Fruit fly (Drosophila melanogaster): Measurements from ENCODE around the gene Tbc1d8-9.

Tbc1d8-9 gene

dm6 chr3L:21317416-21318259, 25.9 kb downstream of the Tbc1d8-9 start, which contains the start of gene Pc (continued):
- TF ChIP-seq CG12769 (tag; optimal IDR thresholded peaks at IDR 0.05) (peak; percentile 35), CG34422 (GFP tag; IDR thresholded peaks at IDR 0.05) (peak; percentile 51; the same call in 1 of the 3 replicates), CG17359 (tag; optimal IDR thresholded peaks at IDR 0.05) (no peak), CG7556 (GFP tag; optimal IDR thresholded peaks at IDR 0.05) (no peak), CG14710 (tag; optimal IDR thresholded peaks at IDR 0.05) (peak; percentile 74), so (GFP tag; IDR thresholded peaks at IDR 0.05) (no peak), kni (GFP tag; optimal IDR thresholded peaks at IDR 0.05) (no peak), fd3F (GFP tag; optimal IDR thresholded peaks at IDR 0.05) (no peak), CG9876 (GFP tag; optimal IDR thresholded peaks at IDR 0.05) (no peak), Ssrp (tag; optimal IDR thresholded peaks at IDR 0.05) (peak; percentile 13), Usf (GFP tag; optimal IDR thresholded peaks at IDR 0.05) (no peak), MBD-R2 (GFP tag; IDR thresholded peaks at IDR 0.05) (peak; percentile 80), HmgZ (tag; optimal IDR thresholded peaks at IDR 0.05) (peak; percentile 68), Ada2b (GFP tag; IDR thresholded peaks at IDR 0.05) (no peak), CG11723 (GFP tag; optimal IDR thresholded peaks at IDR 0.05) (no peak), gsb-n (tag; optimal IDR thresholded peaks at IDR 0.05) (peak; percentile 23), bowl (GFP tag; IDR thresholded peaks at IDR 0.05) (no peak), chn (GFP tag; optimal IDR thresholded peaks at IDR 0.05) (no peak), zen2 (GFP tag; IDR thresholded peaks at IDR 0.05; ENCODE audit: partially characterized antibody) (peak; percentile 56; the same call in 2 of the 3 replicates), CG7271 (tag; optimal IDR thresholded peaks at IDR 0.05) (no peak), CG8281 (tag; optimal IDR thresholded peaks at IDR 0.05) (no peak), ind (GFP tag; optimal IDR thresholded peaks at IDR 0.05) (no peak), Gug (GFP tag; IDR thresholded peaks at IDR 0.05) (no peak), Hmx (GFP tag; optimal IDR thresholded peaks at IDR 0.05) (no peak), salm (tag; optimal IDR thresholded peaks at IDR 0.05) (no peak), Meics (GFP tag; optimal IDR thresholded peaks at IDR 0.05) (no peak), CG34224 (GFP tag; IDR thresholded peaks at IDR 0.05; ENCODE audit: partially characterized antibody) (peak; percentile 79), CG17912 (GFP tag; optimal IDR thresholded peaks at IDR 0.05) (no peak), kah (GFP tag; optimal IDR thresholded peaks at IDR 0.05) (no peak), H15 (GFP tag; IDR thresholded peaks at IDR 0.05) (no peak), CG10147 (GFP tag; optimal IDR thresholded peaks at IDR 0.05) (no peak), CG6254 (GFP tag; optimal IDR thresholded peaks at IDR 0.05) (no peak), luna (GFP tag; optimal IDR thresholded peaks at IDR 0.05) (no peak), repo (GFP tag; optimal IDR thresholded peaks at IDR 0.05) (no peak), zfh1 (GFP tag; IDR thresholded peaks at IDR 0.05) (no peak), Tbp (GFP tag; optimal IDR thresholded peaks at IDR 0.05) (no peak), Hr51 (GFP tag; optimal IDR thresholded peaks at IDR 0.05) (peak in 1 of 2 experiments; percentile 44), seq (GFP tag; IDR thresholded peaks at IDR 0.05) (no peak; the same call in 1 of the 2 replicates), CG8089 (GFP tag; optimal IDR thresholded peaks at IDR 0.05) (no peak), bcd (GFP tag; optimal IDR thresholded peaks at IDR 0.05) (no peak), CG32772 (GFP tag; IDR thresholded peaks at IDR 0.05) (no peak), prd (optimal IDR thresholded peaks at IDR 0.05) (no peak), prd (GFP tag; IDR thresholded peaks at IDR 0.05) (no peak), Rfx (GFP tag; IDR thresholded peaks at IDR 0.05) (peak; percentile 43), TFAM (GFP tag; optimal IDR thresholded peaks at IDR 0.05) (no peak), twi (tag; optimal IDR thresholded peaks at IDR 0.05) (peak; percentile 61), bbx (GFP tag; IDR thresholded peaks at IDR 0.05; ENCODE audit: partially characterized antibody) (peak; percentile 88), nom (GFP tag; optimal IDR thresholded peaks at IDR 0.05) (no peak), CG30020 (tag; optimal IDR thresholded peaks at IDR 0.05) (peak; percentile 82)
